Worm (Caenorhabditis elegans): ENCODE results near the gene srx-133.

DNA sequence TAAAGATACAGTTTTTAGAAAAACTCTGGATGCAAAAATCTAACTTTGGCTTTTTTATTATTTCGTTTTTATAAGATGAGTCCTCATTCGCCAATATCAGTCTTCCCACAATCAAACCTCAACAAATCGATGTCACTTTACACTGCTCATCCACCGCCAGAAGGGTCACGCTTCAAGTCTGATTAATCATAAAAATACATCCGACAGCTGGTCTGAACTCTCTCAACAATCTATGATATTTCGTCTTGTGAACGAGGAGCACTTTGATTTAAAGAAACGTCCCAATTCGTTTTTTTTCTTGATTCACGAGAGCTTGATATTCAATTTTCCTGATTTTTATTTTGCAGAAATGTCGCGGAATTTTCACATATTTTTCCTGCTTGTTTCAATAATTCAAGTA, 20.6 kb upstream of the srx-133 start, which contains the start of gene nrf-5:
- no peak for TF ChIP-seq ZK546.5 (tag; optimal IDR thresholded peaks at IDR 0.05)
- TF ChIP-seq ama-1 (optimal IDR thresholded peaks at IDR 0.05), result no peak
